Fruit fly (Drosophila melanogaster): ENCODE results near the gene Surf4.

dm6 chr3R:15361490-15361889 lies 15.5 kb upstream of the Surf4 start, which contains the start of the genes Cog2 and Trax:
- TF ChIP-seq CG15710 (tag; optimal IDR thresholded peaks at IDR 0.05): no peak
- no peak for TF ChIP-seq Ets98B (GFP tag; IDR thresholded peaks at IDR 0.05)
- no peak for TF ChIP-seq Pif1B (GFP tag; optimal IDR thresholded peaks at IDR 0.05)
- TF ChIP-seq gl (tag; optimal IDR thresholded peaks at IDR 0.05): no peak

Data from whole organism, pupa.